Fruit fly (Drosophila melanogaster): ENCODE results near the gene Itpr.

Gene Itpr

DNA sequence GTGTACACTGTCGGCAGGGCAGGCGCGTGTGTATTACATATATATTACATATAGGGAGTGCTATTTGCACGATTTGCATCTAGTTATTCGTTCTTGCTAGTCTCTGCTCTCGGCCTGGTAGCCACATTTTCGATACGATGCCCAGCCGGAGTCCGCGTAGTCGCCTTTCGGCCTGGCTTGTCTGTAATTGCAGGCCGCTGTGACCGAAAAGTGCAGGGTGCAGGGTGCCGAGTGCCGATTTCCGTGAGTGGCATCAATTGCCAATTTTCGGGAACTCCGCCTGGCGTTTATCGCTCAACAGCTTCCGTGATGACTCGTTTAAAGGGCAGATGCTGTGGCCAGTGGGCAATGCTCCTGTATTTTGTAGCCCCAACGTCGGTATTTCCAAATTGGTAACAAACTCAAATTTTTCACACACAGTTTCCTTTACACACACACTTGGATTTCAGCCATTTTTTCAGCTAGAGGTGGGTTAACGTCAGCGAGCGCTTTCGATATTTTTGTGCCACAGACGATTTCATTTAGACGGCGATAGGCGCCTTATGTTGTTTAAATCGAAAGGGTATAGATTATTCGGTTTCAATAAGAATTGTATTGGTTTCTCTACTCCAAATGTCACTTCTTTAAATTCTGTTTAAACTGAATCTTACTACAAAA, 71.1 kb downstream of the Itpr start, which contains the start of gene CG2926:
Gene CG2926 (minus strand): TSS at position 518 of the 657 bp plus-strand sequence.
- TF ChIP-seq usp (GFP tag; optimal IDR thresholded peaks at IDR 0.05) (no peak), CG8478 (optimal IDR thresholded peaks at IDR 0.05) (no peak), Dll (optimal IDR thresholded peaks at IDR 0.05) (no peak), psq (optimal IDR thresholded peaks at IDR 0.05) (no peak), EcR (GFP tag; optimal IDR thresholded peaks at IDR 0.05) (no peak)

DNA sequence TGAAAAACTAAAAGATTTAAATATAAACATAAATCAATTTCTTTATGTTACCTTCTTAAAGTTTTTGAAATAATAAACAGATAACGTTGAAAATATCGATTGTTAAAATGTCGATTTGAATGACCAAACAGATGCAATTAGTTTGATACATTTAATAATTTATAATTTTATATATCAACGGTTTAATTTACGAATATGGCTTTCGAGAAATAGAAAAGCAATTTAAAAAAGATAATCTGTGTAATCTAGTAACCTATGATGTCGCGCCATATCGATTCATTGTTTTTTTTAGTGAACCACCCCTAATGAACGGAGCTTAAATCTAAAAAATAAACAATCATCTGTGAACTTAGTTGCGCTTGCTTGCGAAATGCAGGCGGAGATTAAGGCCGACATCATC, 71.7 kb downstream of the Itpr start, which contains the start of gene PolZ2:
Gene PolZ2 (plus strand): TSS at position 301 of the 400 bp plus-strand sequence.
- no peak for TF ChIP-seq pan (optimal IDR thresholded peaks at IDR 0.05)
